Worm (Caenorhabditis elegans): ENCODE measurements around the gene F53F8.7.

- TF ChIP-seq him-1 (tag; optimal IDR thresholded peaks at IDR 0.05) (no peak), dao-5 (tag; optimal IDR thresholded peaks at IDR 0.05) (no peak), W03F9.2 (tag; optimal IDR thresholded peaks at IDR 0.05) (no peak)
These were observed 29.3 kb upstream of the F53F8.7 start for ce11 chrV:20727458-20727857.
